Fruit fly (Drosophila melanogaster) Kc167 (cell line): ENCODE data around the gene Nost.

Experiments used
- Myc ChIP-seq: fragments of >200 bp; optimal IDR thresholded peaks from 2 replicates; lab custom pipeline; 2017; ENCODE audit warnings: missing external identifiers
- Sin3A ChIP-seq: fragments of >200 bp; optimal IDR thresholded peaks from 2 replicates; lab custom pipeline; 2018; ENCODE audit warnings: missing external identifiers
- insv ChIP-seq: fragments of >200 bp; optimal IDR thresholded peaks from 3 replicates; lab custom pipeline; 2018; ENCODE audit warnings: missing external identifiers
- psq ChIP-seq: fragments of >200 bp; optimal IDR thresholded peaks from 2 replicates; lab custom pipeline; 2017; ENCODE audit warnings: missing external identifiers

DNA sequence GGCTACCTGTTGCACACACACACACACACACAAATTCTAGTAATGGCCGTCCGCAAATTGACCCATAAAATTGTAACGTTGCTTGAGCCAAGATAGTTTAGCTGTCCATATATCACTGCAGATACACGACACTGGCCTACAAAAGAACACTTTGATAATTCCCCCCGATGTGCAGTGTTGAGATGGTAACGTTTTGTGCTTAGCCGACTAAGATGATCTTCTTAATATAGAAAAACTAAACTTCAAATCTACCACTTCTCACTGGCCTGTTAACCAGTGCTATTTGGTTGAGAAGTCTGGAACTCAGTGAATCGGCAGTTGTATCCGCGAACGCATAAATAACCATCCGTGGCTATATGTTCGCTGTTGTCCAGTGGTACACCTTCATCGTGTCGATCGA, 38.8 kb downstream of the Nost start:
- TF ChIP-seq Myc (lab: Kevin White, UChicago) (no peak), Sin3A (lab: Kevin White, UChicago) (no peak), psq (lab: Kevin White, UChicago) (no peak), insv (lab: Kevin White, UChicago) (no peak)
